Worm (Caenorhabditis elegans): ENCODE data around the gene fkb-3.

Gene fkb-3

DNA sequence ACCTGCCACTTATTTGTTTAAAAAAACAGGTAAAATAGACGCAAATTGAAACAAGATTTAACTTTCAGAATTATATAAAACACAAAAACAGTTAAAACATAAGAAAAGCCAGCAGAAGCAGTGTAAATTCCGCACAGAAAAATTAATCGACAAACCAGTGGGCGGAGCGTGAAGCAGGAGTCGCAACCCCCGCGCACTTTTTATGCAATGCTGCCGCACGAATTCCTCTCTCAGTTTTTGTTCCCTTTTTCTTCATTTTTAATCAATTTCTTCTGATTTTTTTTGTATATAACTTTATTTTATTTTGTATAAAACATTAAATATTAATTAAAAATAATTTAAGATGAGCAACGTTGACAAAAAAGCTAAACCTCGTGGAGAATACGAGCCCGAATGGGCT is 5.8 kb downstream of the fkb-3 start, which contains the start of the genes gei-6 and krr-1 (continued):
- TF ChIP-seq spr-1 (tag; optimal IDR thresholded peaks at IDR 0.05): no peak
- no peak for TF ChIP-seq zfp-2 (tag; optimal IDR thresholded peaks at IDR 0.05)
- no peak for TF ChIP-seq ztf-11 (tag; optimal IDR thresholded peaks at IDR 0.05)
- no peak for TF ChIP-seq F49E8.2 (tag; optimal IDR thresholded peaks at IDR 0.05; ENCODE audit: borderline replicate concordance)
- peak; percentile 46 for TF ChIP-seq dve-1 (tag; optimal IDR thresholded peaks at IDR 0.05; ENCODE audit: insufficient read depth)
- TF ChIP-seq mes-2 (tag; optimal IDR thresholded peaks at IDR 0.05; ENCODE audit: poor library complexity, severe bottlenecking): peak; percentile 85
- TF ChIP-seq lim-7 (GFP tag; IDR thresholded peaks at IDR 0.05): no peak
- TF ChIP-seq lin-1 (GFP tag; IDR thresholded peaks at IDR 0.05): no peak
- TF ChIP-seq ces-1 (GFP tag; optimal IDR thresholded peaks at IDR 0.05): no peak
- TF ChIP-seq nhr-11 (tag; optimal IDR thresholded peaks at IDR 0.05): no peak
- no peak for TF ChIP-seq dmd-6 (GFP tag; IDR thresholded peaks at IDR 0.05)
- TF ChIP-seq nhr-76 (tag; optimal IDR thresholded peaks at IDR 0.05): no peak
- TF ChIP-seq nhr-41 (GFP tag; IDR thresholded peaks at IDR 0.05): no peak
- no peak for TF ChIP-seq zip-2 (tag; optimal IDR thresholded peaks at IDR 0.05)
- TF ChIP-seq dmd-9 (GFP tag; IDR thresholded peaks at IDR 0.05): no peak
- no peak for TF ChIP-seq nhr-25 (tag; optimal IDR thresholded peaks at IDR 0.05; ENCODE audit: borderline replicate concordance, insufficient read depth)
- TF ChIP-seq T20F7.1 (GFP tag; optimal IDR thresholded peaks at IDR 0.05): no peak
- peak; percentile 28 for TF ChIP-seq duxl-1 (tag; optimal IDR thresholded peaks at IDR 0.05; ENCODE audit: poor library complexity)
- no peak for TF ChIP-seq nhr-102 (tag; optimal IDR thresholded peaks at IDR 0.05)
- no peak for TF ChIP-seq ceh-20 (GFP tag; IDR thresholded peaks at IDR 0.05)
- TF ChIP-seq hmg-1.1 (GFP tag; IDR thresholded peaks at IDR 0.05): 0 out of 2 replicates have a peak, but pooled peaks have one; percentile 20
- no peak for TF ChIP-seq spr-3 (GFP tag; optimal IDR thresholded peaks at IDR 0.05)
- TF ChIP-seq unc-62 (GFP tag; optimal IDR thresholded peaks at IDR 0.05 in 1 of 2): no peak
- TF ChIP-seq unc-62 (tag; optimal IDR thresholded peaks at IDR 0.05): no peak
- peak; percentile 30 for TF ChIP-seq aha-1 (tag)
- TF ChIP-seq php-3 (GFP tag; IDR thresholded peaks at IDR 0.05): no peak
- no peak for TF ChIP-seq T26A8.4 (GFP tag; IDR thresholded peaks at IDR 0.05)
- no peak for TF ChIP-seq ceh-82 (tag; optimal IDR thresholded peaks at IDR 0.05)
- no peak for TF ChIP-seq ztf-7 (tag; optimal IDR thresholded peaks at IDR 0.05)
- peak; percentile 6 for TF ChIP-seq unc-130 (GFP tag; optimal IDR thresholded peaks at IDR 0.05)
- no peak for TF ChIP-seq lin-13 (GFP tag; optimal IDR thresholded peaks at IDR 0.05)
- TF ChIP-seq egl-27 (tag; optimal IDR thresholded peaks at IDR 0.05): no peak
- TF ChIP-seq mdt-29 (GFP tag; IDR thresholded peaks at IDR 0.05): no peak
- TF ChIP-seq F44E2.7 (GFP tag; IDR thresholded peaks at IDR 0.05): no peak
- peak in 1 of 2 experiments; percentile 57 for TF ChIP-seq lsy-2 (tag; optimal IDR thresholded peaks at IDR 0.05)
- TF ChIP-seq rbr-2 (tag; optimal IDR thresholded peaks at IDR 0.05): peak; percentile 25
- TF ChIP-seq daf-16 (GFP tag; optimal IDR thresholded peaks at IDR 0.05): no peak
- peak; percentile 24 for TF ChIP-seq daf-16 (tag; optimal IDR thresholded peaks at IDR 0.05)
- TF ChIP-seq fos-1 (tag; optimal IDR thresholded peaks at IDR 0.05): no peak
- TF ChIP-seq hif-1 (tag; optimal IDR thresholded peaks at IDR 0.05): no peak
- no peak for TF ChIP-seq nhr-10 (tag; optimal IDR thresholded peaks at IDR 0.05)
- TF ChIP-seq cey-2 (tag; optimal IDR thresholded peaks at IDR 0.05; ENCODE audit: borderline replicate concordance, insufficient read depth): no peak
- TF ChIP-seq nhr-42 (GFP tag; IDR thresholded peaks at IDR 0.05): no peak
- no peak for TF ChIP-seq daf-19 (GFP tag; conservative IDR thresholded peaks at IDR 0.05)
- TF ChIP-seq vab-7 (GFP tag; IDR thresholded peaks at IDR 0.05): no peak
- TF ChIP-seq unc-39 (tag; optimal IDR thresholded peaks at IDR 0.05): no peak
- peak; percentile 71 for TF ChIP-seq lin-38 (GFP tag; IDR thresholded peaks at IDR 0.05)
- no peak for TF ChIP-seq ctbp-1 (GFP tag; IDR thresholded peaks at IDR 0.05)
- TF ChIP-seq hlh-30 (tag; optimal IDR thresholded peaks at IDR 0.05; ENCODE audit: insufficient read depth): peak; percentile 11
- TF ChIP-seq Y48G9A.11 (GFP tag; IDR thresholded peaks at IDR 0.05): no peak
- no peak for TF ChIP-seq F26F4.8 (GFP tag; conservative IDR thresholded peaks at IDR 0.05)
- TF ChIP-seq nhr-28 (tag; optimal IDR thresholded peaks at IDR 0.05): no peak

Measured in whole organism, L4 larva.